Fruit fly (Drosophila melanogaster) whole organism, pupa: Measurements from ENCODE around the gene CG7272.

ENCODE experiments used
- CG10348 ChIP-seq: fragments of 200-800 bp; sonication (Bioruptor generic); IDR thresholded peaks from 2 replicates; pipeline ENCODE4 v1.3.6; 2022; ENCODE audit warnings: missing biosample characterization, missing genetic modification characterization
- CG14655 ChIP-seq: fragments of 200-800 bp; sonication (Bioruptor generic); optimal IDR thresholded peaks from 3 replicates; lab custom pipeline; 2017; ENCODE audit warnings: mild to moderate bottlenecking, missing biosample characterization, missing genetic modification reagents, missing genetic modification characterization
- D1 ChIP-seq: fragments of 200-800 bp; sonication (Bioruptor generic); optimal IDR thresholded peaks from 2 replicates; lab custom pipeline; 2018; ENCODE audit warnings: missing biosample characterization, mild to moderate bottlenecking, missing genetic modification characterization, moderate library complexity
- Ets98B ChIP-seq: fragments of 200-800 bp; sonication (Bioruptor generic); IDR thresholded peaks from 2 replicates; pipeline ENCODE4 v1.3.6; 2022; ENCODE audit warnings: missing biosample characterization, missing genetic modification characterization
- Pif1B ChIP-seq: fragments of 200-800 bp; sonication (Bioruptor generic); optimal IDR thresholded peaks from 3 replicates; lab custom pipeline; 2016; ENCODE audit warnings: missing biosample characterization, missing genetic modification characterization

DNA sequence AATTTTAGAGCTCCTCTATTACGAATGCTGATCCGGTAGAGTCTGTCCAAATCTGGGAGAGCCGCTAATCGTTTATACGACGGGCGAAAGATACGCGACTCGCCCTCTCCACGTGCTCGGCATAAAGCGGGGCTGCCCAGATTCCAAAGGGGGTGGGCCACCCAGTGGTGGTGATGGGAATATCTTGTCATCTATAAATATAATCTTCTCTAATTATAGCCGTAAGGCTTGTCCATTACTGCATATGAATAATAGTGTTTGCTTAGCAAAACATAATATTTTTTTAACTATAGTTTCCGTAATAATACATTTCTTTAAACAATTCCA, 871 bp downstream of the CG7272 start:
- TF ChIP-seq Pif1B (GFP tag; lab: Kevin White, UChicago) (no peak), Ets98B (no peak), D1 (tag; lab: Kevin White, UChicago) (no peak), CG10348 (no peak), CG14655 (GFP tag; lab: Kevin White, UChicago) (no peak)
